Worm (Caenorhabditis elegans) whole organism, L4 larva: ENCODE results near the gene lin-24.

Source experiments
- F10B5.3 ChIP-seq: sonication (generic microtip); optimal IDR thresholded peaks from 2 replicates; lab custom pipeline; 2016; ENCODE audit warnings: mild to moderate bottlenecking, missing genetic modification characterization, missing compliant biosample characterization
- ZK337.2 ChIP-seq: fragments of 200-800 bp; sonication (Bioruptor generic); IDR thresholded peaks from 2 replicates; pipeline ENCODE4 v1.3.6; 2022; ENCODE audit warnings: missing genetic modification reagents, missing genetic modification characterization, missing compliant biosample characterization
- ZK546.5 ChIP-seq, 2 experiments: sonication (generic microtip); optimal IDR thresholded peaks; 2 replicates each; lab custom pipeline; 2017; ENCODE audit warnings: missing biosample characterization in 2 of 2, missing genetic modification characterization in 2 of 2
- aha-1 ChIP-seq: fragments of 150-350 bp; peaks from one replicate; lab custom pipeline; 2014; ENCODE audit warnings: missing biosample characterization, missing genetic modification characterization
- aly-2 ChIP-seq: sonication (generic microtip); optimal IDR thresholded peaks from 2 replicates; lab custom pipeline; 2018; ENCODE audit warnings: missing biosample characterization, missing genetic modification characterization
- arid-1 ChIP-seq: fragments of 200-800 bp; sonication (Bioruptor generic); conservative IDR thresholded peaks from 2 replicates; pipeline ENCODE4 v1.3.6; 2022; ENCODE audit warnings: missing genetic modification reagents, missing genetic modification characterization, missing compliant biosample characterization
- ceh-20 ChIP-seq: fragments of 200-800 bp; sonication (Bioruptor generic); IDR thresholded peaks from 2 replicates; pipeline ENCODE4 v1.3.6; 2022; ENCODE audit warnings: missing genetic modification reagents, missing genetic modification characterization, missing compliant biosample characterization
- ceh-28 ChIP-seq: fragments of 150-350 bp; optimal IDR thresholded peaks from 2 replicates; lab custom pipeline; 2014; ENCODE audit warnings: missing biosample characterization, missing genetic modification reagents, missing genetic modification characterization
- cey-2 ChIP-seq: sonication (generic microtip); optimal IDR thresholded peaks from 3 replicates; lab custom pipeline; 2017; ENCODE audit warnings: missing genetic modification characterization, mild to moderate bottlenecking, missing compliant biosample characterization, antibody characterized with exemption, borderline replicate concordance; ENCODE audit not compliant: insufficient read depth
- daf-16 ChIP-seq, 3 experiments: sonication (generic microtip); optimal IDR thresholded peaks; 2 replicates each; lab custom pipeline; 2016 to 2017; ENCODE audit warnings: missing genetic modification characterization in 3 of 3, missing genetic modification reagents in 3 of 3, mild to moderate bottlenecking in 2 of 3, missing compliant biosample characterization in 2 of 3, missing biosample characterization in 1 of 3, moderate library complexity in 1 of 3
- daf-8 ChIP-seq: fragments of 200-800 bp; sonication (Bioruptor generic); IDR thresholded peaks from 2 replicates; pipeline ENCODE4 v1.3.6; 2022; ENCODE audit warnings: missing genetic modification characterization, missing compliant biosample characterization
- dmd-8 ChIP-seq: fragments of 200-800 bp; sonication (Bioruptor generic); IDR thresholded peaks from 2 replicates; pipeline ENCODE4 v1.3.6; 2022; ENCODE audit warnings: missing genetic modification characterization, missing compliant biosample characterization
- dve-1 ChIP-seq: sonication (generic microtip); optimal IDR thresholded peaks from 2 replicates; lab custom pipeline; 2017; ENCODE audit warnings: antibody characterized with exemption, mild to moderate bottlenecking, missing genetic modification characterization, missing compliant biosample characterization; ENCODE audit not compliant: insufficient read depth
- egl-27 ChIP-seq: sonication (generic microtip); optimal IDR thresholded peaks from 3 replicates; lab custom pipeline; 2017; ENCODE audit warnings: missing biosample characterization, missing genetic modification reagents, missing genetic modification characterization
- gei-8 ChIP-seq: fragments of 200-800 bp; sonication (Bioruptor generic); optimal IDR thresholded peaks from 2 replicates; lab custom pipeline; 2018; ENCODE audit warnings: mild to moderate bottlenecking, missing genetic modification characterization, missing compliant biosample characterization
- hif-1 ChIP-seq, 2 experiments: sonication (generic microtip); optimal IDR thresholded peaks; 2 replicates each; lab custom pipeline; 2016 to 2017; ENCODE audit warnings: missing compliant biosample characterization in 2 of 2, missing genetic modification characterization in 2 of 2, missing genetic modification reagents in 2 of 2, missing genotype in 2 of 2, mild to moderate bottlenecking in 1 of 2
- hlh-11 ChIP-seq: fragments of 200-800 bp; sonication (Bioruptor generic); optimal IDR thresholded peaks from 2 replicates; lab custom pipeline; 2018; ENCODE audit warnings: mild to moderate bottlenecking, missing genetic modification characterization, missing compliant biosample characterization
- hmg-1.1 ChIP-seq: fragments of 200-800 bp; sonication (Bioruptor generic); IDR thresholded peaks from 2 replicates; pipeline ENCODE4 v1.3.6; 2022; ENCODE audit warnings: missing genetic modification reagents, missing genetic modification characterization, missing compliant biosample characterization
- lim-7 ChIP-seq: fragments of 200-800 bp; sonication (Bioruptor generic); IDR thresholded peaks from 2 replicates; pipeline ENCODE4 v1.3.6; 2022; ENCODE audit warnings: missing genetic modification characterization, missing compliant biosample characterization
- lin-15B ChIP-seq: fragments of 150-350 bp; sonication (generic microtip); optimal IDR thresholded peaks from 3 replicates; lab custom pipeline; 2014; ENCODE audit warnings: missing biosample characterization, missing genetic modification characterization
- lin-38 ChIP-seq: fragments of 200-800 bp; sonication (Bioruptor generic); IDR thresholded peaks from 2 replicates; pipeline ENCODE4 v1.3.6; 2022; ENCODE audit warnings: missing genetic modification reagents, missing genetic modification characterization, missing compliant biosample characterization
- lsy-2 ChIP-seq, 2 experiments: fragments of 150-350 bp in 1 of 2; sonication (generic microtip) in 1 of 2; optimal IDR thresholded peaks; 2 replicates each; lab custom pipeline; 2014 to 2017; ENCODE audit warnings: missing biosample characterization in 2 of 2, missing genetic modification characterization in 2 of 2
- madf-9 ChIP-seq: fragments of 200-800 bp; sonication (Bioruptor generic); conservative IDR thresholded peaks from 2 replicates; pipeline ENCODE4 v1.3.6; 2022; ENCODE audit warnings: missing genetic modification reagents, missing genetic modification characterization, missing compliant biosample characterization
- mdt-29 ChIP-seq: fragments of 200-800 bp; sonication (Bioruptor generic); IDR thresholded peaks from 2 replicates; pipeline ENCODE4 v1.3.6; 2022; ENCODE audit warnings: missing genetic modification reagents, missing genetic modification characterization, missing compliant biosample characterization
- mep-1 ChIP-seq: fragments of 150-350 bp; sonication (generic microtip); optimal IDR thresholded peaks from 3 replicates; lab custom pipeline; 2014; ENCODE audit warnings: missing biosample characterization, missing genetic modification characterization
- mes-2 ChIP-seq: sonication (generic microtip); optimal IDR thresholded peaks from 2 replicates; lab custom pipeline; 2016; ENCODE audit warnings: missing genotype, mild to moderate bottlenecking, missing genetic modification characterization, missing compliant biosample characterization; ENCODE audit not compliant: poor library complexity, severe bottlenecking
- nhr-10 ChIP-seq: fragments of 150-350 bp; optimal IDR thresholded peaks from 2 replicates; lab custom pipeline; 2014; ENCODE audit warnings: missing biosample characterization, missing genetic modification characterization
- nhr-28 ChIP-seq: fragments of 150-350 bp; optimal IDR thresholded peaks from 2 replicates; lab custom pipeline; 2014; ENCODE audit warnings: missing biosample characterization, missing genetic modification characterization
- nhr-48 ChIP-seq: sonication (generic microtip); optimal IDR thresholded peaks from 2 replicates; lab custom pipeline; 2016; ENCODE audit warnings: mild to moderate bottlenecking, missing genetic modification characterization, missing compliant biosample characterization
- nhr-76 ChIP-seq: fragments of 150-350 bp; optimal IDR thresholded peaks from 2 replicates; lab custom pipeline; 2014; ENCODE audit warnings: missing biosample characterization, missing genetic modification characterization
- nhr-77 ChIP-seq: fragments of 150-350 bp; optimal IDR thresholded peaks from 2 replicates; lab custom pipeline; 2014; ENCODE audit warnings: missing biosample characterization, missing genetic modification characterization
- pha-4 ChIP-seq, 2 experiments: fragments of 150-350 bp in 1 of 2; fragments of 200-800 bp in 1 of 2; sonication (Bioruptor generic) in 1 of 2; IDR thresholded peaks in 1 of 2; optimal IDR thresholded peaks in 1 of 2; 2 replicates each; pipeline versions ENCODE4 v1.3.6 to Lab custom; 2014 to 2022; ENCODE audit warnings: missing genetic modification characterization in 2 of 2, missing genetic modification reagents in 2 of 2, missing biosample characterization in 1 of 2, missing compliant biosample characterization in 1 of 2
- rbr-2 ChIP-seq: sonication (generic microtip); optimal IDR thresholded peaks from 2 replicates; lab custom pipeline; 2016; ENCODE audit warnings: missing genotype, missing genetic modification characterization, missing compliant biosample characterization
- set-16 ChIP-seq: fragments of 200-800 bp; sonication (Bioruptor generic); IDR thresholded peaks from 2 replicates; pipeline ENCODE4 v1.3.6; 2022; ENCODE audit warnings: missing genetic modification reagents, missing genetic modification characterization, missing compliant biosample characterization
- snpc-1.2 ChIP-seq: fragments of 200-800 bp; sonication (Bioruptor generic); IDR thresholded peaks from 2 replicates; pipeline ENCODE4 v1.3.6; 2022; ENCODE audit warnings: missing genetic modification reagents, missing genetic modification characterization, missing compliant biosample characterization
- snpc-4 ChIP-seq: fragments of 150-350 bp; optimal IDR thresholded peaks from 2 replicates; lab custom pipeline; 2014; ENCODE audit warnings: missing biosample characterization, missing genetic modification characterization
- spr-1 ChIP-seq: sonication (generic microtip); optimal IDR thresholded peaks from 2 replicates; lab custom pipeline; 2016; ENCODE audit warnings: mild to moderate bottlenecking, missing genetic modification characterization, missing compliant biosample characterization
- unc-62 ChIP-seq, 3 experiments: fragments of 150-350 bp in 1 of 3; sonication (generic microtip); optimal IDR thresholded peaks in 2 of 3; peaks in 1 of 3; 1 replicate in 1 of 3; 2 replicates in 2 of 3; lab custom pipeline; 2014 to 2017; ENCODE audit warnings: missing biosample characterization in 3 of 3, missing genetic modification characterization in 3 of 3, missing genetic modification reagents in 3 of 3, missing genotype in 1 of 3
- zfp-2 ChIP-seq: sonication (generic microtip); optimal IDR thresholded peaks from 2 replicates; lab custom pipeline; 2016; ENCODE audit warnings: mild to moderate bottlenecking, missing genetic modification characterization, missing compliant biosample characterization
- zfp-3 ChIP-seq: fragments of 200-800 bp; sonication (Bioruptor generic); conservative IDR thresholded peaks from 2 replicates; pipeline ENCODE4 v1.3.6; 2022; ENCODE audit warnings: missing genetic modification reagents, missing genetic modification characterization, missing compliant biosample characterization
- ztf-7 ChIP-seq: fragments of 150-350 bp; optimal IDR thresholded peaks from 2 replicates; lab custom pipeline; 2014; ENCODE audit warnings: missing biosample characterization, missing genetic modification characterization

The lin-24 gene

DNA sequence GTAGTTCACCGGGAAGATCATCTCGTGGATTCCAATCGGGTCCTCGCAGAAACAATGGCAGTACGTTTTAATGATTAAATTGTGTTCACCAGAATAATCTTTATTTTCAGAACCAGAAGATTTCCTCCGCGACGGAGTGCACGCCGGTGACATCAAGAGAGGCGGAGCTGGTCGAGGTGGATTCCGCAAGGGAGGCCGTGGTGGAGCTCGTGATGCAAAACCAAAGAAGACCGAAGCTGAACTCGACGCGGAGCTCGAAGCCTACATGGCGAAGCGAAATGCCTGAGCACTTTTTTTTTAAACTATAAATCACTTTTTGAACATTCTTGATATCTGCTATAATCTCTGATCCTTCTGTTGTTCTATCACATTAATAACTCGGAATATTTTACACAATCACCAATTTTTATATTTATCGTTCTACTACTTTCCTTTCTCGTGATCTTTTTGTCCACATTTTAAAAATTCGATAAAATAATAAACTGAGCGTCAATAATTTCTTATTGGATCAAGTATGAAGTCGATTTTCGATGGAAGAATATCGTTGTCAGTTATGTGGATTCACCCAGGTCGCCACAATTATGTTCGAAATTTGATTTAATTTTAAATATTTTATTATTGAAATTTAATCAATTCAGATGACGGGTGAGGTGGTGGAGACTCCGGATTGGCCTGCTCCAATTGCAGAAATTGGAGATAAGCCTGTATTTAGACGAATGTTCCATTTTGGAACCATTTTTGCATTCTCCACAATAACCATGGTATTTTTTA is 4.8 kb upstream of the lin-24 start, which contains the start of gene dhhc-6:
dhhc-6 (plus strand) TSS at position 639 of the 771 bp plus-strand sequence.
- TF ChIP-seq lsy-2 (tag; optimal IDR thresholded peaks at IDR 0.05; lab: Kevin White, UChicago), result no peak
- peak; percentile 31; the same call in 1 of the 2 replicates for TF ChIP-seq snpc-1.2 (GFP tag; lab: Robert Waterston, UW)
- peak; percentile 75 for TF ChIP-seq set-16 (GFP tag; lab: Robert Waterston, UW)
- TF ChIP-seq mep-1 (tag; lab: Kevin White, UChicago), result peak; percentile 30
- peak; percentile 44 for TF ChIP-seq lin-38 (GFP tag; lab: Robert Waterston, UW)
- TF ChIP-seq, all 104 proteins: peak for 4

- no peak for TF ChIP-seq snpc-4 (tag; lab: Kevin White, UChicago)
- no peak for TF ChIP-seq hif-1 (tag; optimal IDR thresholded peaks at IDR 0.05; lab: Kevin White, UChicago)
- no peak for TF ChIP-seq aly-2
- no peak for TF ChIP-seq egl-27 (tag; lab: Kevin White, UChicago)
- TF ChIP-seq aha-1 (tag; lab: Kevin White, UChicago), result peak; percentile 1
- no peak for TF ChIP-seq arid-1 (GFP tag; lab: Robert Waterston, UW)
- TF ChIP-seq cey-2 (tag; lab: Kevin White, UChicago), result no peak
- peak in 1 of 2 experiments; percentile 22 for TF ChIP-seq lsy-2 (tag; optimal IDR thresholded peaks at IDR 0.05; lab: Kevin White, UChicago)
- TF ChIP-seq mes-2 (tag; lab: Kevin White, UChicago), result no peak
Observed at ce11 chrIV:12126740-12127472, 2.4 kb upstream of the lin-24 start.

DNA sequence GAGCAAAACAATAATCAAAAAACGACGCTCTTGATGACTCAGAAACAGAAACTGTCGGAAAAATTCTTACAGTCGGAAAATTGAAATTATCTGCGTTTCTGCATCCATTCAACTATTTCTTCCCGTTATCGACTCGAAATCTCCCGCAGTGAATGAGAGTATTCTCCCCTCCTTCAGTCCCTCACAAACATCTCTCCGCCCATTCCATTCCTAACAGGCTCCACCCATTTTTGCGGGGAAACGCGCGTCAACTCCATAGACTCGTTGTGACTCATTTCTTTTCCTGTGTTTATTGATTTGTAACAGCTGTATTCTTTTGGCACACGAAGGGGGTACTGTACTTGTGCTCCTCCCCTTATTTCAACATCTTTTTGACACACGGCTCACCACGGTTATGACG is 1.5 kb upstream of the lin-24 start:
- TF ChIP-seq nhr-76 (tag; lab: Kevin White, UChicago), result no peak
- TF ChIP-seq lin-38 (GFP tag; lab: Robert Waterston, UW), result no peak
- 0 out of 2 replicates have a peak, but pooled peaks have one; percentile 12 for TF ChIP-seq hmg-1.1
- TF ChIP-seq hlh-11 (tag; lab: Kevin White, UChicago), result peak; percentile 12
- TF ChIP-seq rbr-2 (tag; lab: Kevin White, UChicago), result no peak
- no peak for TF ChIP-seq pha-4 (GFP tag; IDR thresholded peaks at IDR 0.05; lab: Robert Waterston, UW)
- TF ChIP-seq pha-4 (tag; optimal IDR thresholded peaks at IDR 0.05; lab: Kevin White, UChicago), result peak; percentile 12
- TF ChIP-seq zfp-2 (tag; lab: Kevin White, UChicago), result no peak
- peak in 1 of 2 experiments; percentile 30 for TF ChIP-seq lsy-2 (tag; optimal IDR thresholded peaks at IDR 0.05; lab: Kevin White, UChicago)
- no peak for TF ChIP-seq daf-16 (GFP tag; optimal IDR thresholded peaks at IDR 0.05; lab: Kevin White, UChicago)
- TF ChIP-seq daf-16 (tag; optimal IDR thresholded peaks at IDR 0.05; lab: Kevin White, UChicago), result no peak
- no peak for TF ChIP-seq nhr-28

ce11 chrIV:12128708-12129107 is 596 bp upstream of the lin-24 start:
- TF ChIP-seq daf-8 (GFP tag; lab: Robert Waterston, UW), result no peak
- peak in 1 of 2 experiments; percentile 12 for TF ChIP-seq lsy-2 (tag; optimal IDR thresholded peaks at IDR 0.05; lab: Kevin White, UChicago)
- TF ChIP-seq gei-8 (GFP tag; lab: Kevin White, UChicago), result no peak
- TF ChIP-seq ceh-20 (GFP tag; lab: Robert Waterston, UW), result no peak
- no peak for TF ChIP-seq ceh-28
- TF ChIP-seq unc-62 (GFP tag; optimal IDR thresholded peaks at IDR 0.05 in 1 of 2; lab: Kevin White, UChicago), result no peak
- no peak for TF ChIP-seq unc-62 (tag; optimal IDR thresholded peaks at IDR 0.05; lab: Kevin White, UChicago)
- no peak for TF ChIP-seq dmd-8 (GFP tag; lab: Robert Waterston, UW)
- TF ChIP-seq ZK546.5 (tag; optimal IDR thresholded peaks at IDR 0.05; lab: Kevin White, UChicago), result no peak
- TF ChIP-seq nhr-77, result no peak
- no peak for TF ChIP-seq lin-15B (tag; lab: Kevin White, UChicago)
- no peak for TF ChIP-seq F10B5.3
- TF ChIP-seq lim-7, result no peak
- no peak for TF ChIP-seq ZK337.2 (GFP tag; lab: Robert Waterston, UW)
- no peak for TF ChIP-seq madf-9 (GFP tag; lab: Robert Waterston, UW)
- TF ChIP-seq dve-1, result peak; percentile 27
- no peak for TF ChIP-seq zfp-3 (GFP tag; lab: Robert Waterston, UW)
- TF ChIP-seq nhr-48, result no peak
- TF ChIP-seq ztf-7 (tag; lab: Kevin White, UChicago), result no peak
- no peak for TF ChIP-seq spr-1 (tag; lab: Kevin White, UChicago)
- TF ChIP-seq mdt-29 (GFP tag; lab: Robert Waterston, UW), result no peak
- no peak for TF ChIP-seq nhr-10 (tag; lab: Kevin White, UChicago)
